Worm (Caenorhabditis elegans) whole organism, mixed stage, embryonic: ENCODE results near the gene elt-4.

ENCODE experiments used
- ces-1 ChIP-seq: fragments of 150-350 bp; optimal IDR thresholded peaks from 2 replicates; lab custom pipeline; 2014; ENCODE audit warnings: missing biosample characterization, missing genetic modification reagents, missing genetic modification characterization
- lin-13 ChIP-seq: fragments of 150-350 bp; optimal IDR thresholded peaks from 2 replicates; lab custom pipeline; 2014; ENCODE audit warnings: missing biosample characterization, missing genetic modification characterization
- lin-32 ChIP-seq: fragments of 200-800 bp; sonication (Bioruptor generic); optimal IDR thresholded peaks from 2 replicates; lab custom pipeline; 2018; ENCODE audit warnings: mild to moderate bottlenecking, missing genetic modification characterization, missing compliant biosample characterization
- lsy-2 ChIP-seq: fragments of 150-350 bp; optimal IDR thresholded peaks from 2 replicates; lab custom pipeline; 2014; ENCODE audit warnings: missing biosample characterization, missing genetic modification characterization
- mls-2 ChIP-seq: sonication (generic microtip); optimal IDR thresholded peaks from 2 replicates; lab custom pipeline; 2016; ENCODE audit warnings: mild to moderate bottlenecking, missing genetic modification characterization, moderate library complexity, missing compliant biosample characterization
- nhr-12 ChIP-seq: fragments of 150-350 bp; optimal IDR thresholded peaks from 2 replicates; lab custom pipeline; 2014; ENCODE audit warnings: missing biosample characterization, missing genetic modification characterization
- pha-4 ChIP-seq: fragments of 150-350 bp; optimal IDR thresholded peaks from 2 replicates; lab custom pipeline; 2018; ENCODE audit warnings: missing biosample characterization, missing genetic modification reagents, missing genetic modification characterization
- snpc-4 ChIP-seq: fragments of 150-350 bp; optimal IDR thresholded peaks from 2 replicates; lab custom pipeline; 2014; ENCODE audit warnings: missing biosample characterization, missing genetic modification characterization
- sptf-1 ChIP-seq: sonication (generic microtip); optimal IDR thresholded peaks from 2 replicates; lab custom pipeline; 2017; ENCODE audit warnings: mild to moderate bottlenecking, missing genetic modification characterization, moderate library complexity, missing compliant biosample characterization
- unc-62 ChIP-seq: fragments of 150-350 bp; optimal IDR thresholded peaks from 2 replicates; lab custom pipeline; 2014; ENCODE audit warnings: missing biosample characterization, missing genetic modification reagents, missing genetic modification characterization
- zip-8 ChIP-seq: fragments of 150-350 bp; optimal IDR thresholded peaks from 2 replicates; lab custom pipeline; 2014; ENCODE audit warnings: missing biosample characterization, missing genetic modification characterization

- TF ChIP-seq lin-32 (GFP tag; lab: Kevin White, UChicago) (no peak), lsy-2 (tag; lab: Kevin White, UChicago) (no peak), nhr-12 (tag; lab: Kevin White, UChicago) (no peak), sptf-1 (tag; lab: Kevin White, UChicago) (no peak), unc-62 (GFP tag; lab: Kevin White, UChicago) (no peak), lin-13 (tag; lab: Kevin White, UChicago) (no peak), snpc-4 (tag; lab: Kevin White, UChicago) (no peak), pha-4 (tag; lab: Kevin White, UChicago) (no peak), ces-1 (GFP tag; lab: Kevin White, UChicago) (no peak), mls-2 (no peak), zip-8 (no peak)
Measured at ce11 chrX:10444705-10445104, 30.6 kb upstream of the elt-4 start, which contains the start of gene C39B10.4.
